Worm (Caenorhabditis elegans): ENCODE results near the gene srw-108.

DNA sequence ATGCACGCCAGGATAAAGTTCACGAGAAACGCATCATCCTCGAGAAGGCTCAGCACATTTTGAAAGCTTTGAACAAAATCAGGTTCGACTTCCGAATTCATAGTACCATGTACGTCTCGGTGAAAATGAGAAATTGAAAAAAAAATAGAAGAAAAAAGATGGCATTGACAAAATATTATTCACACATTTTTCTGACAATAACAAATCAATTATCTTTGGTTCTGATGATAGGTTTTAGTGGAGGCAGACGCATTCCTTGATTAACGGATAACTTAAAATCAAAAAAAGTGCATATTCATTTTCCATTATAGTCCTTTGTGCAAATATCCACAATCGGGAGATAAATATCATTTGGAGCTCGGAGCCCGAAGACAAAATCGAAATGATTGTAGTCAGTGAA lies 6.2 kb upstream of the srw-108 start, which contains the start of gene srw-107:
- TF ChIP-seq lin-13 (GFP tag; optimal IDR thresholded peaks at IDR 0.05) (no peak), pha-4 (GFP tag; IDR thresholded peaks at IDR 0.05) (no peak), pha-4 (tag; optimal IDR thresholded peaks at IDR 0.05) (no peak), nhr-76 (tag; optimal IDR thresholded peaks at IDR 0.05) (no peak), nhr-28 (tag; optimal IDR thresholded peaks at IDR 0.05) (no peak)

Measured in whole organism, L4 larva.